Fruit fly (Drosophila melanogaster) whole organism, embryonic: ENCODE results near the gene mei-218.
A peak's percentile ranks its signal among the peaks of the same experiment; 100 is the strongest.

Experiments used
- ATbp ChIP-seq: fragments of 200-800 bp; sonication (Bioruptor generic); optimal IDR thresholded peaks from 2 replicates; lab custom pipeline; 2017; ENCODE audit warnings: missing biosample characterization, mild to moderate bottlenecking, missing genetic modification characterization, missing genetic modification reagents
- Adf1 ChIP-seq: fragments of 200-800 bp; sonication (Bioruptor generic); IDR thresholded peaks from 2 replicates; pipeline ENCODE4 v1.3.6; 2022; ENCODE audit warnings: missing biosample characterization, missing genetic modification characterization
- Awh ChIP-seq: fragments of 200-800 bp; sonication (Bioruptor generic); IDR thresholded peaks from 2 replicates; pipeline ENCODE4, ENCODE4 v1.3.6; 2022; ENCODE audit warnings: missing biosample characterization, missing genetic modification characterization
- BEAF-32 ChIP-seq: fragments of 200-800 bp; sonication (Bioruptor generic); optimal IDR thresholded peaks from 3 replicates; lab custom pipeline; 2017; ENCODE audit warnings: missing biosample characterization, missing genetic modification characterization, mild to moderate bottlenecking, moderate library complexity, missing genetic modification reagents
- CG1024 ChIP-seq: fragments of 200-800 bp; sonication (Bioruptor generic); IDR thresholded peaks from 2 replicates; pipeline ENCODE4 v1.3.6; 2022; ENCODE audit warnings: missing biosample characterization, missing genetic modification characterization
- CG10267 ChIP-seq: fragments of 200-800 bp; sonication (Bioruptor generic); optimal IDR thresholded peaks from 2 replicates; lab custom pipeline; 2018; ENCODE audit warnings: missing biosample characterization, mild to moderate bottlenecking, missing genetic modification characterization, moderate library complexity
- CG10366 ChIP-seq: fragments of 200-800 bp; sonication (Bioruptor generic); IDR thresholded peaks from 2 replicates; pipeline ENCODE4 v1.3.6; 2022; ENCODE audit warnings: missing biosample characterization, missing genetic modification characterization
- CG12071 ChIP-seq: fragments of 200-800 bp; sonication (Bioruptor generic); optimal IDR thresholded peaks from 3 replicates; lab custom pipeline; 2018; ENCODE audit warnings: missing biosample characterization, mild to moderate bottlenecking, missing genetic modification characterization
- CG12236 ChIP-seq: fragments of 200-800 bp; sonication (Bioruptor generic); optimal IDR thresholded peaks from 2 replicates; lab custom pipeline; 2016; ENCODE audit warnings: missing biosample characterization, missing genetic modification characterization
- CG14050 ChIP-seq: fragments of 200-800 bp; sonication (Bioruptor generic); IDR thresholded peaks from 3 replicates; pipeline ENCODE4 v1.3.6; 2022; ENCODE audit warnings: missing biosample characterization, missing genetic modification characterization
- CG14667 ChIP-seq: fragments of 200-800 bp; sonication (Bioruptor generic); IDR thresholded peaks from 2 replicates; pipeline ENCODE4 v1.3.6; 2022; ENCODE audit warnings: missing biosample characterization, missing genetic modification characterization
- CG15601 ChIP-seq: fragments of 200-800 bp; sonication (Bioruptor generic); optimal IDR thresholded peaks from 3 replicates; lab custom pipeline; 2019; ENCODE audit warnings: missing biosample characterization, mild to moderate bottlenecking, missing genetic modification characterization, moderate library complexity
- CG1602 ChIP-seq: fragments of 200-800 bp; sonication (Bioruptor generic); optimal IDR thresholded peaks from 3 replicates; lab custom pipeline; 2016; ENCODE audit warnings: missing biosample characterization, missing genetic modification characterization
- CG17568 ChIP-seq: fragments of 200-800 bp; sonication (Bioruptor generic); optimal IDR thresholded peaks from 2 replicates; lab custom pipeline; 2018; ENCODE audit warnings: missing biosample characterization, mild to moderate bottlenecking, missing genetic modification characterization, moderate library complexity
- CG17802 ChIP-seq: fragments of 200-800 bp; sonication (Bioruptor generic); optimal IDR thresholded peaks from 2 replicates; lab custom pipeline; 2018; ENCODE audit warnings: missing biosample characterization, mild to moderate bottlenecking, missing genetic modification characterization, moderate library complexity
- CG18262 ChIP-seq: fragments of 200-800 bp; optimal IDR thresholded peaks from 3 replicates; lab custom pipeline; 2019; ENCODE audit warnings: missing biosample characterization, mild to moderate bottlenecking, missing genetic modification characterization, moderate library complexity
- CG9932 ChIP-seq: fragments of 200-800 bp; sonication (Bioruptor generic); IDR thresholded peaks from 2 replicates; pipeline ENCODE4 v1.3.6; 2022; ENCODE audit warnings: missing biosample characterization, missing genetic modification characterization
- CHES-1-like ChIP-seq: fragments of 200-800 bp; sonication (Bioruptor generic); optimal IDR thresholded peaks from 2 replicates; lab custom pipeline; 2016; ENCODE audit warnings: missing biosample characterization, missing genetic modification characterization
- Doc3 ChIP-seq: fragments of 200-800 bp; sonication (Bioruptor generic); IDR thresholded peaks from 3 replicates; pipeline ENCODE4 v1.3.6; 2022; ENCODE audit warnings: missing biosample characterization, missing genetic modification characterization; ENCODE audit not compliant: partially characterized antibody
- Dref ChIP-seq: fragments of 200-800 bp; sonication (Bioruptor generic); IDR thresholded peaks from 2 replicates; pipeline ENCODE4 v1.3.6; 2022; ENCODE audit warnings: missing biosample characterization, missing genetic modification characterization
- E2f1 ChIP-seq: fragments of 200-800 bp; sonication (Bioruptor generic); IDR thresholded peaks from 2 replicates; pipeline ENCODE4 v1.3.6; 2022; ENCODE audit warnings: missing biosample characterization, missing genetic modification characterization
- Eip74EF ChIP-seq, 2 experiments: fragments of 200-800 bp in 1 of 2; fragments of >200 bp in 1 of 2; sonication (Bioruptor generic) in 1 of 2; optimal IDR thresholded peaks; 2 replicates each; lab custom pipeline; 2017 to 2019; ENCODE audit warnings: missing biosample characterization in 2 of 2, missing genetic modification characterization in 2 of 2, mild to moderate bottlenecking in 1 of 2, moderate library complexity in 1 of 2
- Fer2 ChIP-seq: fragments of 200-800 bp; sonication (Bioruptor generic); optimal IDR thresholded peaks from 2 replicates; lab custom pipeline; 2018; ENCODE audit warnings: missing biosample characterization, mild to moderate bottlenecking, missing genetic modification characterization, moderate library complexity
- Lhr ChIP-seq: fragments of 200-800 bp; sonication (Bioruptor generic); optimal IDR thresholded peaks from 3 replicates; lab custom pipeline; 2017; ENCODE audit warnings: mild to moderate bottlenecking, missing biosample characterization, missing genetic modification reagents, missing genetic modification characterization
- MBD-R2 ChIP-seq: fragments of 200-800 bp; sonication (Bioruptor generic); IDR thresholded peaks from 2 replicates; pipeline ENCODE4 v1.3.6; 2022; ENCODE audit warnings: missing biosample characterization, missing genetic modification characterization
- Mrtf ChIP-seq: fragments of 200-800 bp; sonication (Bioruptor generic); IDR thresholded peaks from 3 replicates; pipeline ENCODE4 v1.3.6; 2022; ENCODE audit warnings: missing biosample characterization, missing genetic modification characterization
- Opbp ChIP-seq: fragments of 200-800 bp; sonication (Bioruptor generic); IDR thresholded peaks from 3 replicates; pipeline ENCODE4 v1.3.6; 2022; ENCODE audit warnings: missing biosample characterization, missing genetic modification characterization; ENCODE audit not compliant: partially characterized antibody
- Poxn ChIP-seq: fragments of 200-800 bp; sonication (Bioruptor generic); IDR thresholded peaks from 2 replicates; pipeline ENCODE4 v1.3.6; 2022; ENCODE audit warnings: missing biosample characterization, missing genetic modification characterization
- Sin3A ChIP-seq: fragments of >200 bp; optimal IDR thresholded peaks from 2 replicates; lab custom pipeline; 2018
- dm ChIP-seq: fragments of 200-800 bp; sonication (Bioruptor generic); optimal IDR thresholded peaks from 3 replicates; lab custom pipeline; 2016; ENCODE audit warnings: missing biosample characterization, missing genetic modification characterization
- emc ChIP-seq: fragments of 200-800 bp; sonication (Bioruptor generic); optimal IDR thresholded peaks from 2 replicates; lab custom pipeline; 2016; ENCODE audit warnings: missing biosample characterization, missing genetic modification characterization
- exex ChIP-seq: fragments of 200-800 bp; sonication (Bioruptor generic); optimal IDR thresholded peaks from 4 replicates; lab custom pipeline; 2018; ENCODE audit warnings: missing biosample characterization, mild to moderate bottlenecking, missing genetic modification characterization, moderate library complexity
- odd ChIP-seq: fragments of 200-800 bp; sonication (Bioruptor generic); optimal IDR thresholded peaks from 2 replicates; lab custom pipeline; 2017; ENCODE audit warnings: missing biosample characterization, mild to moderate bottlenecking, missing genetic modification characterization
- org-1 ChIP-seq: fragments of 200-800 bp; sonication (Bioruptor generic); optimal IDR thresholded peaks from 2 replicates; lab custom pipeline; 2017; ENCODE audit warnings: missing biosample characterization, missing genetic modification characterization
- pan ChIP-seq, 4 experiments: fragments of >200 bp in 3 of 4; fragments of 200-800 bp in 1 of 4; sonication (Bioruptor generic) in 1 of 4; optimal IDR thresholded peaks in 3 of 4; IDR thresholded peaks in 1 of 4; 2 replicates each; pipeline versions ENCODE4 v1.3.6 to Lab custom; 2017 to 2022; ENCODE audit warnings: missing biosample characterization in 2 of 4, missing genetic modification characterization in 2 of 4, mixed read lengths in 1 of 4
- pros ChIP-seq: fragments of 200-800 bp; sonication (Bioruptor generic); optimal IDR thresholded peaks from 3 replicates; lab custom pipeline; 2019; ENCODE audit warnings: missing biosample characterization, mild to moderate bottlenecking, missing genetic modification characterization, moderate library complexity
- sens ChIP-seq: fragments of 200-800 bp; sonication (Bioruptor generic); peaks from one replicate; lab custom pipeline; 2016; ENCODE audit warnings: missing biosample characterization, missing genetic modification characterization
- sim ChIP-seq: fragments of 200-800 bp; sonication (Bioruptor generic); IDR thresholded peaks from 2 replicates; pipeline ENCODE4 v1.3.6; 2022; ENCODE audit warnings: missing biosample characterization, missing genetic modification characterization
- sisA ChIP-seq: fragments of 200-800 bp; sonication (Bioruptor generic); IDR thresholded peaks from 2 replicates; pipeline ENCODE4 v1.3.6; 2022; ENCODE audit warnings: missing biosample characterization, missing genetic modification characterization
- sr ChIP-seq: fragments of 200-800 bp; sonication (Bioruptor generic); IDR thresholded peaks from 3 replicates; pipeline ENCODE4 v1.3.6; 2022; ENCODE audit warnings: missing biosample characterization, missing genetic modification characterization
- sug ChIP-seq: fragments of 200-800 bp; optimal IDR thresholded peaks from 2 replicates; lab custom pipeline; 2019; ENCODE audit warnings: missing biosample characterization, mild to moderate bottlenecking, missing genetic modification characterization, moderate library complexity

mei-218 gene

DNA sequence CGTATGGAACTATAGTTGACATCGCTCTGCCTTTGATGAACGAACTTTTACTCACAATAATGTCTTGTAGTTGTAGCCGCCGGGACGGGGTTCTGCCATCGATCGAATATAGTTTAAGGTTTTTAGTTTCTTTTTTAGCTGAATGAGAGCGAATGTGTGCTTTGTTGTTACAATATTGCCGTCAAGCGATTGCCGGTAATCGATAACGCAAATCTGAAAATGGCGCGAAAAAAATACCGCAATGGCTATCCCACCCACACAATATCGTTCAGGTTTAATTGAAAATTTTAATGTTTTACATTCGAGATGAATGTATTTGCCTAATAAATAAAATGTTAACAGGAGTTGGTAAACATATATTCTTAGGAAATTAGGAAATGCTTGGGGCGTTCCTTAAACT, 16.3 kb upstream of the mei-218 start, which contains the start of gene xmas (continued):
- TF ChIP-seq odd, result no peak
- TF ChIP-seq dm, result no peak
- TF ChIP-seq exex (tag; lab: Kevin White, UChicago), result no peak
- TF ChIP-seq pros, result no peak
- TF ChIP-seq E2f1, result no peak; the same call in 1 of the 2 replicates
- no peak for TF ChIP-seq CG1602 (GFP tag; lab: Kevin White, UChicago)
- TF ChIP-seq emc (GFP tag; lab: Kevin White, UChicago), result no peak
- TF ChIP-seq sisA (GFP tag; lab: Robert Waterston, UW), result no peak
- no peak for TF ChIP-seq Sin3A (lab: Kevin White, UChicago)
- TF ChIP-seq Fer2 (tag; lab: Kevin White, UChicago), result no peak
- TF ChIP-seq Adf1 (GFP tag; lab: Robert Waterston, UW), result no peak
- peak; percentile 49; the same call in 1 of the 2 replicates for TF ChIP-seq MBD-R2 (GFP tag; lab: Robert Waterston, UW)
- TF ChIP-seq CHES-1-like, result no peak
- TF ChIP-seq CG17568 (GFP tag; lab: Kevin White, UChicago), result no peak
- 0 out of 3 replicates have a peak, but pooled peaks have one; percentile 15 for TF ChIP-seq Doc3
- no peak for TF ChIP-seq Mrtf (GFP tag; lab: Robert Waterston, UW)
- no peak for TF ChIP-seq sim (GFP tag; lab: Robert Waterston, UW)
- TF ChIP-seq CG10267 (tag; lab: Kevin White, UChicago), result no peak
- no peak for TF ChIP-seq CG1024 (GFP tag; lab: Robert Waterston, UW)
- TF ChIP-seq Poxn (GFP tag; lab: Robert Waterston, UW), result no peak
- TF ChIP-seq CG9932, result no peak
- TF ChIP-seq Awh (GFP tag; lab: Robert Waterston, UW), result no peak
- no peak for TF ChIP-seq pan (optimal IDR thresholded peaks at IDR 0.05; lab: Kevin White, UChicago)
- TF ChIP-seq pan (GFP tag; optimal IDR thresholded peaks at IDR 0.05 in 1 of 2, IDR thresholded peaks at IDR 0.05 in 1 of 2), result no peak
- no peak for TF ChIP-seq CG10366 (GFP tag; lab: Robert Waterston, UW)
- TF ChIP-seq sr (GFP tag; lab: Robert Waterston, UW), result peak; percentile 68; the same call in 2 of the 3 replicates
- TF ChIP-seq CG14050, result no peak
- no peak for TF ChIP-seq CG18262 (tag; lab: Kevin White, UChicago)
- no peak for TF ChIP-seq org-1 (GFP tag; lab: Kevin White, UChicago)
- TF ChIP-seq sug (tag; lab: Kevin White, UChicago), result no peak
- TF ChIP-seq CG14667 (GFP tag; lab: Robert Waterston, UW), result no peak
- no peak for TF ChIP-seq Lhr
- TF ChIP-seq CG12236, result no peak
- peak; percentile 62 for TF ChIP-seq Dref
- no peak for TF ChIP-seq ATbp
- TF ChIP-seq CG12071, result no peak
- 0 out of 3 replicates have a peak, but pooled peaks have one; percentile 20 for TF ChIP-seq Opbp (GFP tag; lab: Robert Waterston, UW)
- TF ChIP-seq Eip74EF (GFP tag; optimal IDR thresholded peaks at IDR 0.05; lab: Kevin White, UChicago), result no peak
- no peak for TF ChIP-seq CG15601 (tag; lab: Kevin White, UChicago)
- TF ChIP-seq BEAF-32, result peak; percentile 36
- no peak for TF ChIP-seq CG17802 (tag; lab: Kevin White, UChicago)

DNA sequence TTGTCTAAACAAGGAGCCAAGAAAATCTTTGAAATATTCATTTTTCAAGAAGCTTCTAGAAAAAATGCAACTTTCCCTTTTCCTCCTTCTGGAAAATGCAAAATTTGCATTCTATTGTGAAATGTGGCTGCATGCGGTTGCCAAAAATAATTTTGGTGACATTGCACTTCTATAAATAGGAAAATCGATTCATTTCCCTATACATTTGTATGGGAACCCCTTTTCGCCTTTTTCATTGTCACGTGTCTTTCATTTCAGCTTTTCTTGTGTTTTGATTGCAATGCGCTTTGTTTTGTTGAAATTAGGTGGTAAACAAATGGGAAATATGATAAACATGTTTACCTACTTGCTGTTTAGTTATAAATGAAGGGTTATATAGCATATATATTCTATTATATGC, 7.9 kb upstream of the mei-218 start:
- TF ChIP-seq sens (peak; percentile 48), CG14050 (no peak)
- TF ChIP-seq, all 482 proteins: peak for 1
